Worm (Caenorhabditis elegans): ENCODE data around the gene egl-23.

ce11 chrIV:14015844-14016243 lies 27.0 kb downstream of the egl-23 start, which contains the start of gene srw-63:
- TF ChIP-seq lim-6 (tag; optimal IDR thresholded peaks at IDR 0.05) = no peak
- TF ChIP-seq unc-42 (tag; optimal IDR thresholded peaks at IDR 0.05) = no peak
- TF ChIP-seq hlh-8 (tag; optimal IDR thresholded peaks at IDR 0.05) = no peak
- no peak for TF ChIP-seq ceh-34 (tag; optimal IDR thresholded peaks at IDR 0.05)
- no peak for TF ChIP-seq ref-2 (tag; optimal IDR thresholded peaks at IDR 0.05)
- no peak for TF ChIP-seq hlh-13 (GFP tag; optimal IDR thresholded peaks at IDR 0.05)
- no peak for TF ChIP-seq sox-4 (tag; optimal IDR thresholded peaks at IDR 0.05)
- no peak for TF ChIP-seq dve-1 (tag; optimal IDR thresholded peaks at IDR 0.05)
- no peak for TF ChIP-seq pat-9 (tag; optimal IDR thresholded peaks at IDR 0.05)
- no peak for TF ChIP-seq ceh-31 (tag; optimal IDR thresholded peaks at IDR 0.05)
- no peak for TF ChIP-seq sox-2 (GFP tag; IDR thresholded peaks at IDR 0.05)
- no peak for TF ChIP-seq ama-1 (optimal IDR thresholded peaks at IDR 0.05)
- TF ChIP-seq fax-1 (tag; optimal IDR thresholded peaks at IDR 0.05) = no peak

Measured in whole organism, late embryonic.